Fruit fly (Drosophila melanogaster): ENCODE data around the gene out.
A peak's percentile ranks its signal among the peaks of the same experiment; 100 is the strongest.

Gene out

DNA sequence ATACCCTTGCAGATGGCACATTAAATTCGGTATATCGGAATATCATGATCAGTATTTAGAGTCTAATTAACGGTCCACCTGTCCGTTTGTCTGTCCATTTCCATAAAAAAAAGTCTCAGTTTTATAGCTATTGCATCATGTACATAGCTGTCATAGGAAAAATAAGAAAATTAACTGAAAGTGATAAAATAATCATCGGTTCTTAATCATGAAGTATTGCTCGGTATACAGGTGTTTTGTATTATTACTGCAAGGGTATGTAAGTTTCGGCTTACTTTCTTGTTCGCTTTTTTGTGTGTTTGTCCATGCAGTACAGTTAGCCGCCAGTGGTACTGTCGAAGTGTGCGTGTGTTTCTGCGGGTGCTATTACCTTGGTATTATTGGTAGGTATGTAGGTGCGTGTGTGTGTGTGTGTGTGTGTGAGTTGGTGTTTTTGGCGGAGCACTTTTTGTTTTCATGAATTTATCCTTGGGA, 32.8 kb upstream of the out start:
- peak; percentile 65 for TF ChIP-seq achi (GFP tag; optimal IDR thresholded peaks at IDR 0.05)
- TF ChIP-seq Hr4 (GFP tag; optimal IDR thresholded peaks at IDR 0.05): peak; percentile 59
- no peak for TF ChIP-seq fkh (GFP tag; optimal IDR thresholded peaks at IDR 0.05)
- TF ChIP-seq CG6276 (GFP tag; optimal IDR thresholded peaks at IDR 0.05): peak; percentile 63
- TF ChIP-seq CG6808 (GFP tag; optimal IDR thresholded peaks at IDR 0.05): peak; percentile 49
- TF ChIP-seq CG32006 (GFP tag; optimal IDR thresholded peaks at IDR 0.05): peak; percentile 75
- TF ChIP-seq Ets96B (tag; optimal IDR thresholded peaks at IDR 0.05): peak; percentile 35
- TF ChIP-seq Met (GFP tag; optimal IDR thresholded peaks at IDR 0.05): peak; percentile 86
- 0 out of 3 replicates have a peak, but pooled peaks have one; percentile 41 for TF ChIP-seq CG6163 (GFP tag; IDR thresholded peaks at IDR 0.05)
- peak; percentile 29 for TF ChIP-seq Lpt (GFP tag; optimal IDR thresholded peaks at IDR 0.05)
- peak; percentile 71 for TF ChIP-seq pdm3 (GFP tag; optimal IDR thresholded peaks at IDR 0.05)
- TF ChIP-seq CG11762 (GFP tag; optimal IDR thresholded peaks at IDR 0.05; ENCODE audit: insufficient read depth): peak; percentile 30
- peak; percentile 59 for TF ChIP-seq CG11902 (GFP tag; optimal IDR thresholded peaks at IDR 0.05)
- TF ChIP-seq topi (GFP tag; optimal IDR thresholded peaks at IDR 0.05): peak; percentile 85
- TF ChIP-seq OdsH (GFP tag; optimal IDR thresholded peaks at IDR 0.05): peak; percentile 65
- peak; percentile 33 for TF ChIP-seq CG10669 (GFP tag; optimal IDR thresholded peaks at IDR 0.05)
- no peak for TF ChIP-seq fd85E (GFP tag; optimal IDR thresholded peaks at IDR 0.05)
- peak; percentile 85 for TF ChIP-seq esn (GFP tag; optimal IDR thresholded peaks at IDR 0.05)
- TF ChIP-seq Sox102F (GFP tag; optimal IDR thresholded peaks at IDR 0.05): peak; percentile 82
- TF ChIP-seq CG1621 (tag; optimal IDR thresholded peaks at IDR 0.05): no peak
- peak; percentile 47 for TF ChIP-seq net (GFP tag; optimal IDR thresholded peaks at IDR 0.05)
- peak; percentile 67 for TF ChIP-seq Eip75B (GFP tag; optimal IDR thresholded peaks at IDR 0.05)
- TF ChIP-seq CG31627 (GFP tag; optimal IDR thresholded peaks at IDR 0.05): peak; percentile 78
- TF ChIP-seq salr (GFP tag; optimal IDR thresholded peaks at IDR 0.05): peak in 1 of 2 experiments; percentile 60
- TF ChIP-seq CG8319 (GFP tag; optimal IDR thresholded peaks at IDR 0.05): no peak
- TF ChIP-seq Eip93F (GFP tag; optimal IDR thresholded peaks at IDR 0.05): peak; percentile 12
- peak; percentile 78 for TF ChIP-seq cyc (GFP tag; optimal IDR thresholded peaks at IDR 0.05)
- peak; percentile 67 for TF ChIP-seq vri (GFP tag; optimal IDR thresholded peaks at IDR 0.05)
- peak; percentile 65 for TF ChIP-seq acj6 (GFP tag; optimal IDR thresholded peaks at IDR 0.05)
- TF ChIP-seq CG11294 (GFP tag; IDR thresholded peaks at IDR 0.05): no peak
- peak; percentile 56; the same call in 2 of the 3 replicates for TF ChIP-seq CG8119 (GFP tag; IDR thresholded peaks at IDR 0.05)
- peak; percentile 51 for TF ChIP-seq Blimp-1 (GFP tag; optimal IDR thresholded peaks at IDR 0.05)
- TF ChIP-seq CG3919 (GFP tag; optimal IDR thresholded peaks at IDR 0.05): peak; percentile 64
- TF ChIP-seq CG8632 (GFP tag; optimal IDR thresholded peaks at IDR 0.05): peak; percentile 56
- TF ChIP-seq CG4318 (GFP tag; optimal IDR thresholded peaks at IDR 0.05): peak; percentile 55
- peak; percentile 41 for TF ChIP-seq dac (GFP tag; optimal IDR thresholded peaks at IDR 0.05)
- peak; percentile 49 for TF ChIP-seq Gug (GFP tag; IDR thresholded peaks at IDR 0.05)
- peak; percentile 2 for TF ChIP-seq CG7368 (GFP tag; optimal IDR thresholded peaks at IDR 0.05)
- peak; percentile 79 for TF ChIP-seq Smox (GFP tag; optimal IDR thresholded peaks at IDR 0.05)
- TF ChIP-seq Sox14 (GFP tag; optimal IDR thresholded peaks at IDR 0.05): peak; percentile 79
- peak; percentile 19 for TF ChIP-seq dsx (GFP tag; optimal IDR thresholded peaks at IDR 0.05; ENCODE audit: poor library complexity, severe bottlenecking)
- TF ChIP-seq CG3032 (tag; optimal IDR thresholded peaks at IDR 0.05): peak; percentile 50
- TF ChIP-seq ss (GFP tag; optimal IDR thresholded peaks at IDR 0.05): peak; percentile 50 to 55
- TF ChIP-seq CG6792 (GFP tag; optimal IDR thresholded peaks at IDR 0.05): peak; percentile 67
- TF ChIP-seq Sox15 (GFP tag; optimal IDR thresholded peaks at IDR 0.05): peak; percentile 52
- peak; percentile 36 for TF ChIP-seq spab (GFP tag; optimal IDR thresholded peaks at IDR 0.05)
- peak; percentile 34 for TF ChIP-seq fd59A (GFP tag; optimal IDR thresholded peaks at IDR 0.05)
- TF ChIP-seq CG6854 (GFP tag; optimal IDR thresholded peaks at IDR 0.05): peak; percentile 64
- TF ChIP-seq CG15336 (GFP tag; IDR thresholded peaks at IDR 0.05): peak; percentile 64
- peak; percentile 92 for TF ChIP-seq svp (GFP tag)
- peak; percentile 90 for TF ChIP-seq Eip78C (GFP tag)

All from whole organism, prepupa.